Fruit fly (Drosophila melanogaster) whole organism, embryonic: ENCODE data around the gene PK1-R.

Experiments
- CG10462 ChIP-seq: fragments of 200-800 bp; sonication (Bioruptor generic); optimal IDR thresholded peaks from 2 replicates; lab custom pipeline; 2016; ENCODE audit warnings: missing biosample characterization, missing genetic modification characterization
- CG11085 ChIP-seq: fragments of 200-800 bp; sonication (Bioruptor generic); IDR thresholded peaks from 2 replicates; pipeline ENCODE4 v1.3.6; 2022; ENCODE audit warnings: missing biosample characterization, missing genetic modification characterization
- CG12071 ChIP-seq: fragments of 200-800 bp; sonication (Bioruptor generic); optimal IDR thresholded peaks from 3 replicates; lab custom pipeline; 2018; ENCODE audit warnings: missing biosample characterization, mild to moderate bottlenecking, missing genetic modification characterization
- CG13287 ChIP-seq: fragments of 200-800 bp; sonication (Bioruptor generic); IDR thresholded peaks from 2 replicates; pipeline ENCODE4 v1.3.6; 2022; ENCODE audit warnings: missing biosample characterization, missing genetic modification characterization; ENCODE audit not compliant: partially characterized antibody
- CG13894 ChIP-seq: fragments of 200-800 bp; sonication (Bioruptor generic); optimal IDR thresholded peaks from 3 replicates; lab custom pipeline; 2018; ENCODE audit warnings: missing biosample characterization, mild to moderate bottlenecking, missing genetic modification characterization, moderate library complexity
- CG14014 ChIP-seq: fragments of 200-800 bp; sonication (Bioruptor generic); IDR thresholded peaks from 2 replicates; pipeline ENCODE4 v1.3.6; 2022; ENCODE audit warnings: missing biosample characterization, missing genetic modification characterization
- CG15011 ChIP-seq: fragments of 200-800 bp; sonication (Bioruptor generic); optimal IDR thresholded peaks from 3 replicates; lab custom pipeline; 2018; ENCODE audit warnings: missing biosample characterization, mild to moderate bottlenecking, missing genetic modification characterization
- CG15073 ChIP-seq: fragments of 200-800 bp; sonication (Bioruptor generic); optimal IDR thresholded peaks from 2 replicates; lab custom pipeline; 2016; ENCODE audit warnings: missing biosample characterization, missing genetic modification characterization
- CG17359 ChIP-seq: fragments of 200-800 bp; sonication (Bioruptor generic); optimal IDR thresholded peaks from 3 replicates; lab custom pipeline; 2018; ENCODE audit warnings: missing biosample characterization, mild to moderate bottlenecking, missing genetic modification characterization, moderate library complexity
- CG2678 ChIP-seq: fragments of 200-800 bp; sonication (Bioruptor generic); optimal IDR thresholded peaks from 3 replicates; lab custom pipeline; 2019; ENCODE audit warnings: missing biosample characterization, mild to moderate bottlenecking, missing genetic modification characterization, moderate library complexity
- CG32767 ChIP-seq: fragments of 200-800 bp; sonication (Bioruptor generic); IDR thresholded peaks from 2 replicates; pipeline ENCODE4 v1.3.6; 2022; ENCODE audit warnings: missing biosample characterization, missing genetic modification characterization
- CG4707 ChIP-seq: fragments of 200-800 bp; sonication (Bioruptor generic); optimal IDR thresholded peaks from 2 replicates; lab custom pipeline; 2018; ENCODE audit warnings: missing biosample characterization, mild to moderate bottlenecking, missing genetic modification characterization, moderate library complexity
- CG7786 ChIP-seq: fragments of 200-800 bp; sonication (Bioruptor generic); optimal IDR thresholded peaks from 2 replicates; lab custom pipeline; 2016; ENCODE audit warnings: missing biosample characterization, missing genetic modification characterization
- CrebB ChIP-seq: fragments of 200-800 bp; sonication (Bioruptor generic); optimal IDR thresholded peaks from 3 replicates; lab custom pipeline; 2018; ENCODE audit warnings: missing biosample characterization, mild to moderate bottlenecking, missing genetic modification characterization
- Deaf1 ChIP-seq: fragments of 200-800 bp; optimal IDR thresholded peaks from 3 replicates; lab custom pipeline; 2019; ENCODE audit warnings: missing biosample characterization, mild to moderate bottlenecking, missing genetic modification characterization, moderate library complexity
- Dfd ChIP-seq, 2 experiments: fragments of >200 bp; optimal IDR thresholded peaks; 2 replicates each; lab custom pipeline; 2017; ENCODE audit warnings: missing biosample characterization in 2 of 2, missing genetic modification characterization in 2 of 2
- Fer1 ChIP-seq: fragments of 200-800 bp; sonication (Bioruptor generic); optimal IDR thresholded peaks from 2 replicates; lab custom pipeline; 2017; ENCODE audit warnings: missing biosample characterization, mild to moderate bottlenecking, missing genetic modification characterization
- Fer3 ChIP-seq: fragments of 200-800 bp; sonication (Bioruptor generic); optimal IDR thresholded peaks from 2 replicates; lab custom pipeline; 2018; ENCODE audit warnings: missing biosample characterization, mild to moderate bottlenecking, missing genetic modification characterization, moderate library complexity
- HLH3B ChIP-seq: fragments of 200-800 bp; sonication (Bioruptor generic); IDR thresholded peaks from 2 replicates; pipeline ENCODE4 v1.3.6; 2022; ENCODE audit warnings: missing biosample characterization, missing genetic modification characterization
- HmgD ChIP-seq: fragments of 200-800 bp; sonication (Bioruptor generic); optimal IDR thresholded peaks from 3 replicates; lab custom pipeline; 2016; ENCODE audit warnings: missing biosample characterization, missing genetic modification characterization
- Hsf ChIP-seq: fragments of 200-800 bp; sonication (Bioruptor generic); optimal IDR thresholded peaks from 3 replicates; lab custom pipeline; 2016; ENCODE audit warnings: missing biosample characterization, missing genetic modification characterization
- Lhr ChIP-seq: fragments of 200-800 bp; sonication (Bioruptor generic); optimal IDR thresholded peaks from 3 replicates; lab custom pipeline; 2017; ENCODE audit warnings: mild to moderate bottlenecking, missing biosample characterization, missing genetic modification reagents, missing genetic modification characterization
- MTF-1 ChIP-seq: fragments of 200-800 bp; sonication (Bioruptor generic); optimal IDR thresholded peaks from 2 replicates; lab custom pipeline; 2018; ENCODE audit warnings: missing biosample characterization, mild to moderate bottlenecking, missing genetic modification characterization, borderline replicate concordance
- Med ChIP-seq: fragments of 200-800 bp; sonication (Bioruptor generic); peaks from one replicate; lab custom pipeline; 2016; ENCODE audit warnings: missing biosample characterization, missing genetic modification characterization, mild to moderate bottlenecking, inconsistent platforms, moderate library complexity
- Mes4 ChIP-seq: fragments of 200-800 bp; sonication (Bioruptor generic); optimal IDR thresholded peaks from 2 replicates; lab custom pipeline; 2016; ENCODE audit warnings: missing biosample characterization, missing genetic modification characterization
- Mrtf ChIP-seq: fragments of 200-800 bp; sonication (Bioruptor generic); IDR thresholded peaks from 3 replicates; pipeline ENCODE4 v1.3.6; 2022; ENCODE audit warnings: missing biosample characterization, missing genetic modification characterization
- NK7.1 ChIP-seq: fragments of 200-800 bp; sonication (Bioruptor generic); optimal IDR thresholded peaks from 3 replicates; lab custom pipeline; 2016; ENCODE audit warnings: missing biosample characterization, missing genetic modification characterization
- Rx ChIP-seq: fragments of 200-800 bp; sonication (Bioruptor generic); IDR thresholded peaks from 2 replicates; pipeline ENCODE4 v1.3.6; 2022; ENCODE audit warnings: missing biosample characterization, missing genetic modification characterization
- Six4 ChIP-seq: fragments of 200-800 bp; sonication (Bioruptor generic); optimal IDR thresholded peaks from 2 replicates; lab custom pipeline; 2016; ENCODE audit warnings: missing biosample characterization, missing genetic modification characterization
- amos ChIP-seq: fragments of 200-800 bp; sonication (Bioruptor generic); IDR thresholded peaks from 2 replicates; pipeline ENCODE4 v1.3.6; 2022; ENCODE audit warnings: missing biosample characterization, missing genetic modification characterization; ENCODE audit not compliant: partially characterized antibody
- ara ChIP-seq: fragments of 200-800 bp; sonication (Bioruptor generic); IDR thresholded peaks from 2 replicates; pipeline ENCODE4 v1.3.6; 2022; ENCODE audit warnings: missing biosample characterization, missing genetic modification characterization
- chinmo ChIP-seq: fragments of 200-800 bp; sonication (Bioruptor generic); IDR thresholded peaks from 4 replicates; pipeline ENCODE4 v1.3.6; 2022; ENCODE audit warnings: missing biosample characterization, missing genetic modification characterization; ENCODE audit not compliant: partially characterized antibody
- esg ChIP-seq: fragments of 200-800 bp; sonication (Bioruptor generic); conservative IDR thresholded peaks from 2 replicates; pipeline ENCODE4 v1.3.6; 2022; ENCODE audit warnings: missing biosample characterization, missing genetic modification characterization
- ewg ChIP-seq: fragments of 200-800 bp; sonication (Bioruptor generic); optimal IDR thresholded peaks from 3 replicates; lab custom pipeline; 2017; ENCODE audit warnings: mild to moderate bottlenecking, missing biosample characterization, missing genetic modification reagents, missing genetic modification characterization
- exex ChIP-seq: fragments of 200-800 bp; sonication (Bioruptor generic); optimal IDR thresholded peaks from 4 replicates; lab custom pipeline; 2018; ENCODE audit warnings: missing biosample characterization, mild to moderate bottlenecking, missing genetic modification characterization, moderate library complexity
- gcm ChIP-seq: fragments of 200-800 bp; sonication (Bioruptor generic); optimal IDR thresholded peaks from 2 replicates; lab custom pipeline; 2019; ENCODE audit warnings: missing biosample characterization, mild to moderate bottlenecking, missing genetic modification characterization, moderate library complexity
- gsb ChIP-seq: fragments of 200-800 bp; sonication (Bioruptor generic); IDR thresholded peaks from 2 replicates; pipeline ENCODE4 v1.3.6; 2022; ENCODE audit warnings: missing biosample characterization, missing genetic modification characterization
- hbn ChIP-seq: fragments of 200-800 bp; sonication (Bioruptor generic); IDR thresholded peaks from 2 replicates; pipeline ENCODE4 v1.3.6; 2022; ENCODE audit warnings: missing biosample characterization, missing genetic modification characterization; ENCODE audit not compliant: partially characterized antibody
- inv ChIP-seq: fragments of 200-800 bp; sonication (Bioruptor generic); IDR thresholded peaks from 2 replicates; pipeline ENCODE4 v1.3.6; 2022; ENCODE audit warnings: missing biosample characterization, missing genetic modification characterization; ENCODE audit not compliant: partially characterized antibody
- kni ChIP-seq: fragments of 200-800 bp; sonication (Bioruptor generic); optimal IDR thresholded peaks from 3 replicates; lab custom pipeline; 2017; ENCODE audit warnings: mild to moderate bottlenecking, missing biosample characterization, missing genetic modification reagents, missing genetic modification characterization
- lola ChIP-seq, 3 experiments: fragments of >200 bp in 2 of 3; fragments of 200-800 bp in 1 of 3; sonication (Bioruptor generic) in 1 of 3; optimal IDR thresholded peaks; 2 replicates each; lab custom pipeline; 2017 to 2019; ENCODE audit warnings: missing biosample characterization in 3 of 3, missing genetic modification characterization in 3 of 3, mild to moderate bottlenecking in 1 of 3, moderate library complexity in 1 of 3
- mam ChIP-seq: fragments of 200-800 bp; sonication (Bioruptor generic); optimal IDR thresholded peaks from 3 replicates; lab custom pipeline; 2016; ENCODE audit warnings: missing biosample characterization, missing genetic modification characterization
- pho ChIP-seq: fragments of 200-800 bp; sonication (Bioruptor generic); optimal IDR thresholded peaks from 2 replicates; lab custom pipeline; 2016; ENCODE audit warnings: missing biosample characterization, missing genetic modification characterization
- rib ChIP-seq: fragments of 200-800 bp; sonication (Bioruptor generic); IDR thresholded peaks from 2 replicates; pipeline ENCODE4 v1.3.6; 2022; ENCODE audit warnings: missing biosample characterization, missing genetic modification characterization
- sens ChIP-seq: fragments of 200-800 bp; sonication (Bioruptor generic); peaks from one replicate; lab custom pipeline; 2016; ENCODE audit warnings: missing biosample characterization, missing genetic modification characterization
- sim ChIP-seq: fragments of 200-800 bp; sonication (Bioruptor generic); IDR thresholded peaks from 2 replicates; pipeline ENCODE4 v1.3.6; 2022; ENCODE audit warnings: missing biosample characterization, missing genetic modification characterization
- stc ChIP-seq: fragments of 200-800 bp; sonication (Bioruptor generic); IDR thresholded peaks from 2 replicates; pipeline ENCODE4 v1.3.6; 2022; ENCODE audit warnings: missing biosample characterization, missing genetic modification characterization
- tll ChIP-seq, 2 experiments: fragments of 200-800 bp in 1 of 2; fragments of >200 bp in 1 of 2; sonication (Bioruptor generic) in 1 of 2; optimal IDR thresholded peaks; 2 replicates each; lab custom pipeline; 2017 to 2019; ENCODE audit warnings: missing biosample characterization in 2 of 2, missing genetic modification characterization in 2 of 2, mild to moderate bottlenecking in 1 of 2, moderate library complexity in 1 of 2
- trem ChIP-seq: fragments of 200-800 bp; optimal IDR thresholded peaks from 3 replicates; lab custom pipeline; 2019; ENCODE audit warnings: missing biosample characterization, mild to moderate bottlenecking, missing genetic modification characterization, moderate library complexity
- unpg ChIP-seq: fragments of 200-800 bp; sonication (Bioruptor generic); optimal IDR thresholded peaks from 3 replicates; lab custom pipeline; 2018; ENCODE audit warnings: missing biosample characterization, mild to moderate bottlenecking, missing genetic modification characterization, moderate library complexity
- yki ChIP-seq: fragments of >200 bp; optimal IDR thresholded peaks from 3 replicates; lab custom pipeline; 2018

The PK1-R gene

DNA sequence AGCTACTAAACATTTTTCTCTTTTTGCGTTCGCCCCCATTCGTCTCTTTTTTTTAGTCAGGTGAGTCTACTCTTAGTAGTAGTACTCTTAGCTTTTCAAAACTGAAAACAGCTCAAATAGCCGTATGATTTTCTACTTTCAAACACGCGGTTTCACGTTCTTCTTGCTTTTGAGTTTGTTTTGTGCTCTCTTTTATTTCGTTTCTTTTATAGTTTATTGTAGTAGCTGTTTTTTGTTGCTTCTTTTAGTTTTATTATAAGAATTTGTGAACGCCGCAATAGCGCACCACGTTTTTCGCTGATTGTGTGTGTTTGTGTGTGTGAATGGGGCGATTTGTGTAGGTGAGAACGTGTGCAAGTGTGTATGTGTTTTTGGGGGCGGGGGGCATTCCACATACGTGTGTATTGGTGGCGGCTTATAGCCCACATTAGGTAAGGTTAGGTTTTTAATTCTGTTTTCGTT lies 51.5 kb downstream of the PK1-R start (continued):
- TF ChIP-seq chinmo (GFP tag; lab: Robert Waterston, UW) (peak; percentile 86; the same call in 3 of the 4 replicates), CG2678 (no peak), CrebB (tag; lab: Kevin White, UChicago) (no peak), pho (GFP tag; lab: Kevin White, UChicago) (no peak), CG15073 (GFP tag; lab: Kevin White, UChicago) (no peak), CG12071 (no peak), MTF-1 (GFP tag; lab: Kevin White, UChicago) (no peak), amos (GFP tag; lab: Robert Waterston, UW) (no peak), mam (GFP tag; lab: Kevin White, UChicago) (no peak), CG7786 (GFP tag; lab: Kevin White, UChicago) (no peak), rib (GFP tag; lab: Robert Waterston, UW) (peak; percentile 44), yki (no peak), ara (no peak), Six4 (no peak), Dfd (GFP tag; optimal IDR thresholded peaks at IDR 0.05; lab: Kevin White, UChicago) (no peak), Fer1 (GFP tag; lab: Kevin White, UChicago) (peak; percentile 16), trem (tag; lab: Kevin White, UChicago) (no peak), CG13894 (tag; lab: Kevin White, UChicago) (peak; percentile 75), exex (tag; lab: Kevin White, UChicago) (peak; percentile 32), lola (GFP tag; optimal IDR thresholded peaks at IDR 0.05; lab: Kevin White, UChicago) (no peak), Lhr (GFP tag; lab: Kevin White, UChicago) (no peak), tll (GFP tag; optimal IDR thresholded peaks at IDR 0.05; lab: Kevin White, UChicago) (no peak), HLH3B (GFP tag; lab: Robert Waterston, UW) (no peak), CG14014 (GFP tag; lab: Robert Waterston, UW) (peak; percentile 7; the same call in 1 of the 2 replicates), CG10462 (GFP tag; lab: Kevin White, UChicago) (no peak), CG17359 (tag; lab: Kevin White, UChicago) (no peak), ewg (GFP tag; lab: Kevin White, UChicago) (no peak), Rx (GFP tag; lab: Robert Waterston, UW) (no peak), CG11085 (GFP tag; lab: Robert Waterston, UW) (no peak), Fer3 (tag; lab: Kevin White, UChicago) (no peak), kni (GFP tag; lab: Kevin White, UChicago) (peak; percentile 14), HmgD (GFP tag; lab: Kevin White, UChicago) (no peak), gsb (no peak), unpg (GFP tag; lab: Kevin White, UChicago) (no peak), stc (GFP tag; lab: Robert Waterston, UW) (no peak), sim (GFP tag; lab: Robert Waterston, UW) (no peak), sens (GFP tag; lab: Kevin White, UChicago) (no peak), inv (GFP tag; lab: Robert Waterston, UW) (no peak), esg (GFP tag; lab: Robert Waterston, UW) (no peak), Mrtf (GFP tag; lab: Robert Waterston, UW) (no peak), NK7.1 (GFP tag; lab: Kevin White, UChicago) (no peak), hbn (no peak), CG15011 (no peak), CG32767 (GFP tag; lab: Robert Waterston, UW) (no peak), Mes4 (GFP tag; lab: Kevin White, UChicago) (no peak), CG13287 (GFP tag; lab: Robert Waterston, UW) (peak; percentile 19; the same call in 1 of the 2 replicates), Deaf1 (tag; lab: Kevin White, UChicago) (peak; percentile 62), Hsf (no peak), gcm (GFP tag; lab: Kevin White, UChicago) (no peak), CG4707 (GFP tag; lab: Kevin White, UChicago) (no peak), Med (GFP tag; lab: Kevin White, UChicago) (no peak)
